Worm (Caenorhabditis elegans) whole organism, early embryonic: ENCODE measurements around the gene str-262.

Source experiments
- B0310.2 ChIP-seq: sonication (generic microtip); optimal IDR thresholded peaks from 2 replicates; lab custom pipeline; 2016; ENCODE audit warnings: mild to moderate bottlenecking, missing genetic modification characterization, missing compliant biosample characterization
- F13C5.2 ChIP-seq: sonication (generic microtip); optimal IDR thresholded peaks from 2 replicates; lab custom pipeline; 2017; ENCODE audit warnings: mild to moderate bottlenecking, missing genetic modification characterization, inconsistent platforms, missing compliant biosample characterization
- aly-1 ChIP-seq: sonication (generic microtip); optimal IDR thresholded peaks from 2 replicates; lab custom pipeline; 2016; ENCODE audit warnings: missing genetic modification characterization, missing compliant biosample characterization
- ama-1 ChIP-seq: fragments of 150-350 bp; optimal IDR thresholded peaks from 2 replicates; lab custom pipeline; 2014
- ceh-13 ChIP-seq: fragments of 200-800 bp; sonication (Bioruptor generic); optimal IDR thresholded peaks from 2 replicates; lab custom pipeline; 2018; ENCODE audit warnings: mild to moderate bottlenecking, missing genetic modification characterization, missing compliant biosample characterization
- ceh-36 ChIP-seq: sonication (generic microtip); optimal IDR thresholded peaks from 2 replicates; lab custom pipeline; 2016; ENCODE audit warnings: missing genetic modification characterization, inconsistent platforms, missing compliant biosample characterization
- flt-1 ChIP-seq: fragments of 200-800 bp; sonication (Bioruptor generic); IDR thresholded peaks from 2 replicates; pipeline ENCODE4 v1.3.6; 2022; ENCODE audit warnings: missing genetic modification characterization, missing compliant biosample characterization
- hnd-1 ChIP-seq: sonication (generic microtip); optimal IDR thresholded peaks from 2 replicates; lab custom pipeline; 2016; ENCODE audit warnings: missing genetic modification characterization, missing compliant biosample characterization
- pes-1 ChIP-seq: fragments of 200-800 bp; sonication (Bioruptor generic); IDR thresholded peaks from 2 replicates; pipeline ENCODE4 v1.3.6; 2022; ENCODE audit warnings: missing genetic modification reagents, missing genetic modification characterization, missing compliant biosample characterization
- sea-1 ChIP-seq: fragments of 200-800 bp; sonication (Bioruptor generic); conservative IDR thresholded peaks from 2 replicates; pipeline ENCODE4 v1.3.6; 2022; ENCODE audit warnings: missing genetic modification characterization, missing compliant biosample characterization

DNA sequence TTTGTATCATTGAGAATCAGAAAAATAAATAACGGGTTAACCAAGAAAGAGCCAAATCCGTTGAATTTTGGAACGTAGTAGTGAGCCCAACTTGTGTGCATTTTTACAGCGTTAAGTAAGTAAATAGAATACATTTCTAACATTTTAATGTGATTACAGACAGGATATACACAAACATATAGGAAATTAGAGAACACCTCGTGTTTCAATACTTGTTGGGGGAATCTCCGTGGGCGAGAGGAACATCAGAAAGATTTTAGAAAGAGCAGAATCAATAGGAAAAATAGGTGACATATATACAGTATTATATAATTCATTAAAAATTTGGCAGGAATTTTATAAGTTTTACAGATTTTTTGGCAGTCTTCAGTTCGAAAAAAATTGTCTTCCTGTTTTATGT is 13.8 kb downstream of the str-262 start, which contains the start of gene srj-24:
- TF ChIP-seq aly-1 (tag; lab: Kevin White, UChicago) (no peak), ama-1 (lab: Kevin White, UChicago) (no peak), flt-1 (GFP tag; lab: Robert Waterston, UW) (no peak), ceh-36 (tag; lab: Kevin White, UChicago) (no peak), sea-1 (no peak), ceh-13 (no peak), F13C5.2 (tag; lab: Kevin White, UChicago) (no peak), pes-1 (GFP tag; lab: Robert Waterston, UW) (no peak), B0310.2 (tag; lab: Kevin White, UChicago) (no peak), hnd-1 (tag; lab: Kevin White, UChicago) (no peak)
